Fruit fly (Drosophila melanogaster): Measurements from ENCODE around the gene Met.

The Met gene

DNA sequence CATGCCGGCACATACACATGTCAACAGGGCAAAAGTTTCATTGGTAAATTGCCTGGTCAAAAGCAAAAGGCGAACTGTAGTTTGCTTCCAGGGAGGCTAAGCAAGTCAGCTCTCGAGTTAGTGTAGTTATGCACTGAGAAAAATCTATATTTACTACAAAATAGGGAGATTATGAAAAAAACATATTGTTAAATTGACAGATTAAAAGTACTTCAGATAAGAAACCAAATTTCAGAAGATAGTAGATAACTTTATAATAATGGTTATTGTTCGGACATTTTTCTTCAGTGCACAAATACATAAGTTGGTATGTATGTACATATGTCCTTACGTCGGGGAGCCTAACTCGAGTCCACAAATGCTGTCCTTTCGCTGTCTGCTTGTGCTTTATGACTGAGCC lies 41.2 kb downstream of the Met start (continued):
- TF ChIP-seq Sox102F (GFP tag; optimal IDR thresholded peaks at IDR 0.05) (peak; percentile 65), disco-r (GFP tag; optimal IDR thresholded peaks at IDR 0.05) (peak; percentile 36), CG11085 (GFP tag; IDR thresholded peaks at IDR 0.05) (no peak), dmrt11E (tag; optimal IDR thresholded peaks at IDR 0.05) (peak; percentile 60), CG6254 (GFP tag; optimal IDR thresholded peaks at IDR 0.05) (peak; percentile 19), CG8359 (GFP tag; optimal IDR thresholded peaks at IDR 0.05; ENCODE audit: borderline replicate concordance) (no peak), CG3163 (GFP tag; optimal IDR thresholded peaks at IDR 0.05) (no peak), sob (GFP tag; IDR thresholded peaks at IDR 0.05) (peak; percentile 68), CG10366 (GFP tag; IDR thresholded peaks at IDR 0.05) (peak; percentile 27; the same call in 1 of the 2 replicates), zen2 (GFP tag; IDR thresholded peaks at IDR 0.05; ENCODE audit: partially characterized antibody) (no peak), CoRest (tag; optimal IDR thresholded peaks at IDR 0.05) (peak; percentile 67), Oaz (GFP tag; IDR thresholded peaks at IDR 0.05) (no peak), Ssrp (tag; optimal IDR thresholded peaks at IDR 0.05) (peak; percentile 29), pzg (GFP tag; optimal IDR thresholded peaks at IDR 0.05) (no peak), esg (GFP tag; conservative IDR thresholded peaks at IDR 0.05) (peak; percentile 40), Abd-B (GFP tag; optimal IDR thresholded peaks at IDR 0.05) (no peak), CG7963 (GFP tag; IDR thresholded peaks at IDR 0.05; ENCODE audit: partially characterized antibody) (no peak), Doc3 (GFP tag; IDR thresholded peaks at IDR 0.05; ENCODE audit: partially characterized antibody) (no peak), Lhr (GFP tag; optimal IDR thresholded peaks at IDR 0.05) (no peak), dimm (GFP tag; IDR thresholded peaks at IDR 0.05) (no peak), Dp (GFP tag; optimal IDR thresholded peaks at IDR 0.05) (no peak), Bgb (GFP tag; IDR thresholded peaks at IDR 0.05; ENCODE audit: partially characterized antibody) (no peak), CG6813 (GFP tag; optimal IDR thresholded peaks at IDR 0.05) (peak; percentile 43), CG12659 (GFP tag; optimal IDR thresholded peaks at IDR 0.05) (peak; percentile 40), NK7.1 (GFP tag; optimal IDR thresholded peaks at IDR 0.05) (no peak), CG30403 (GFP tag; optimal IDR thresholded peaks at IDR 0.05) (peak; percentile 59), CG4617 (GFP tag; optimal IDR thresholded peaks at IDR 0.05; ENCODE audit: borderline replicate concordance) (no peak), CG32772 (GFP tag; IDR thresholded peaks at IDR 0.05) (0 out of 2 replicates have a peak, but pooled peaks have one; percentile 32), CG7271 (tag; optimal IDR thresholded peaks at IDR 0.05) (no peak), al (GFP tag; IDR thresholded peaks at IDR 0.05) (no peak), CG17361 (GFP tag; IDR thresholded peaks at IDR 0.05) (peak; percentile 67), CG1647 (GFP tag; optimal IDR thresholded peaks at IDR 0.05) (no peak), BtbVII (GFP tag; optimal IDR thresholded peaks at IDR 0.05) (peak; percentile 9), CG12155 (GFP tag; optimal IDR thresholded peaks at IDR 0.05) (peak; percentile 36), Dll (GFP tag; IDR thresholded peaks at IDR 0.05; ENCODE audit: partially characterized antibody) (no peak), Xbp1 (GFP tag; optimal IDR thresholded peaks at IDR 0.05) (peak; percentile 62), CG3065 (GFP tag; optimal IDR thresholded peaks at IDR 0.05) (no peak), CG6689 (GFP tag; IDR thresholded peaks at IDR 0.05) (peak; percentile 42), Asciz (GFP tag; optimal IDR thresholded peaks at IDR 0.05) (peak; percentile 29), CG15479 (GFP tag; optimal IDR thresholded peaks at IDR 0.05) (no peak), HHEX (GFP tag; optimal IDR thresholded peaks at IDR 0.05) (peak; percentile 46), pfk (GFP tag; optimal IDR thresholded peaks at IDR 0.05) (no peak), crc (GFP tag; optimal IDR thresholded peaks at IDR 0.05) (no peak), pho (GFP tag; optimal IDR thresholded peaks at IDR 0.05) (peak; percentile 25), CG1233 (GFP tag; optimal IDR thresholded peaks at IDR 0.05) (peak; percentile 42), gcm (GFP tag; optimal IDR thresholded peaks at IDR 0.05) (peak; percentile 27), lilli (GFP tag; optimal IDR thresholded peaks at IDR 0.05) (peak; percentile 64), hth (optimal IDR thresholded peaks at IDR 0.05) (no peak), CG4282 (GFP tag; optimal IDR thresholded peaks at IDR 0.05) (no peak), dati (GFP tag; IDR thresholded peaks at IDR 0.05) (no peak)
